Fruit fly (Drosophila melanogaster): ENCODE data around the gene Svip.

DNA sequence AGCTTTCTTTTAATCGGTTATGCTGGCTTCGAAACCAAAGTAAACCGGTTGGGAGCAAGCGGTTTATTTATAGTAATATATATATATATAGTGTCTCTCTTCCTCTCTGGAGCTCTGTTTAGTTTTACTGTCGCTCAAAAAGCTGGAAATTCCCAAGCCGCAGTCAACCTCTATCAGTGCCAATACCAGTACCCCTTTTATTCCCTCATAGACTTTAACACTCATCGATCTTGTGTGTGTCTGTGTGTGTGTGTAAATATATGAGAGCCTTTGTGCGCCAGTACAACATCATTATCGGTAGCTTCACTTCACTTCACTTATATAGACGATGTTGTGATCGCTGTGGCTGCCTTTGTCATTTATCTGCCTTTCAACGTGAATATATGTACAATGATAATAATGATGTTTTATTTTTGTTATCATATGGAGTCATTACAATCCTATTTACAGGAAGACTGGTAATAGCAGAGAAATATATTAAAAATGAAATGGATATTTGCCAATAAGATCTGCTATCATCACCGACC lies 20.8 kb upstream of the Svip start:
- no peak for TF ChIP-seq salm (tag; optimal IDR thresholded peaks at IDR 0.05)
- no peak for TF ChIP-seq D (optimal IDR thresholded peaks at IDR 0.05)
- TF ChIP-seq D (GFP tag; optimal IDR thresholded peaks at IDR 0.05) = no peak
- TF ChIP-seq CG33557 (GFP tag; optimal IDR thresholded peaks at IDR 0.05) = no peak
- TF ChIP-seq Dp (GFP tag; optimal IDR thresholded peaks at IDR 0.05) = no peak
